Worm (Caenorhabditis elegans) whole organism, L2 larva: ENCODE measurements around the gene rpl-25.1.

Source experiments
- aly-2 ChIP-seq: fragments of 150-350 bp; optimal IDR thresholded peaks from 2 replicates; lab custom pipeline; 2014; ENCODE audit warnings: missing biosample characterization, missing genetic modification characterization
- ama-1 ChIP-seq: fragments of 150-350 bp; optimal IDR thresholded peaks from 2 replicates; lab custom pipeline; 2018; ENCODE audit warnings: inconsistent platforms
- crh-2 ChIP-seq: sonication (generic microtip); optimal IDR thresholded peaks from 2 replicates; lab custom pipeline; 2017; ENCODE audit warnings: missing biosample characterization, missing genetic modification characterization
- dmd-4 ChIP-seq: sonication (generic microtip); optimal IDR thresholded peaks from 2 replicates; lab custom pipeline; 2017; ENCODE audit warnings: missing biosample characterization, missing genetic modification characterization
- mdl-1 ChIP-seq, 2 experiments: fragments of 150-350 bp in 1 of 2; sonication (generic microtip) in 1 of 2; optimal IDR thresholded peaks; 2 replicates each; lab custom pipeline; 2017; ENCODE audit warnings: missing biosample characterization in 2 of 2, missing genetic modification characterization in 2 of 2
- nhr-77 ChIP-seq: fragments of 150-350 bp; optimal IDR thresholded peaks from 2 replicates; lab custom pipeline; 2014; ENCODE audit warnings: missing biosample characterization, missing genetic modification characterization
- unc-55 ChIP-seq: fragments of 150-350 bp; sonication (generic microtip); optimal IDR thresholded peaks from 3 replicates; lab custom pipeline; 2014; ENCODE audit warnings: missing biosample characterization, missing genetic modification reagents, missing genetic modification characterization
- unc-62 ChIP-seq: fragments of 150-350 bp; optimal IDR thresholded peaks from 2 replicates; lab custom pipeline; 2014; ENCODE audit warnings: missing biosample characterization, missing genetic modification reagents, missing genetic modification characterization
- zag-1 ChIP-seq: fragments of 150-350 bp; optimal IDR thresholded peaks from 2 replicates; lab custom pipeline; 2014; ENCODE audit warnings: missing biosample characterization, missing genetic modification characterization
- ztf-11 ChIP-seq: sonication (generic microtip); optimal IDR thresholded peaks from 2 replicates; lab custom pipeline; 2017; ENCODE audit warnings: missing biosample characterization, missing genetic modification characterization

ce11 chrX:4704877-4705276 is 10.1 kb upstream of the rpl-25.1 start, which contains the start of gene aqp-8:
- TF ChIP-seq crh-2 (tag; lab: Kevin White, UChicago) = no peak
- TF ChIP-seq nhr-77 (tag; lab: Kevin White, UChicago) = no peak
- TF ChIP-seq unc-62 (GFP tag; lab: Kevin White, UChicago) = no peak
- no peak for TF ChIP-seq mdl-1 (tag; optimal IDR thresholded peaks at IDR 0.05; lab: Kevin White, UChicago)
- no peak for TF ChIP-seq ama-1
- no peak for TF ChIP-seq ztf-11
- no peak for TF ChIP-seq aly-2 (tag; lab: Kevin White, UChicago)
- TF ChIP-seq dmd-4 (tag; lab: Kevin White, UChicago) = no peak
- no peak for TF ChIP-seq unc-55 (GFP tag; lab: Kevin White, UChicago)
- no peak for TF ChIP-seq zag-1 (tag; lab: Kevin White, UChicago)
